Fruit fly (Drosophila melanogaster) whole organism, pupa: ENCODE results near the gene CG13728.
A peak's percentile ranks its signal among the peaks of the same experiment; 100 is the strongest.

Experiments used
- CG12605 ChIP-seq: fragments of 200-800 bp; sonication (Bioruptor generic); IDR thresholded peaks from 2 replicates; pipeline ENCODE4 v1.3.6; 2022; ENCODE audit warnings: missing biosample characterization, missing genetic modification characterization
- CG15710 ChIP-seq: fragments of 200-800 bp; sonication (Bioruptor generic); optimal IDR thresholded peaks from 2 replicates; lab custom pipeline; 2018; ENCODE audit warnings: missing biosample characterization, mild to moderate bottlenecking, missing genetic modification characterization, moderate library complexity
- CG32121 ChIP-seq: fragments of 200-800 bp; sonication (Bioruptor generic); IDR thresholded peaks from 2 replicates; pipeline ENCODE4 v1.3.6; 2022; ENCODE audit warnings: missing biosample characterization, missing genetic modification characterization
- CG4496 ChIP-seq: fragments of 200-800 bp; sonication (Bioruptor generic); IDR thresholded peaks from 3 replicates; pipeline ENCODE4 v1.3.6; 2022; ENCODE audit warnings: missing biosample characterization, missing genetic modification characterization
- CG8159 ChIP-seq: fragments of 200-800 bp; sonication (Bioruptor generic); optimal IDR thresholded peaks from 3 replicates; lab custom pipeline; 2018; ENCODE audit warnings: missing biosample characterization, mild to moderate bottlenecking, missing genetic modification characterization, moderate library complexity
- EcR ChIP-seq: fragments of 200-800 bp; sonication (Bioruptor generic); optimal IDR thresholded peaks from 3 replicates; lab custom pipeline; 2019; ENCODE audit warnings: missing biosample characterization, missing genetic modification characterization, mild to moderate bottlenecking, moderate library complexity, missing genetic modification reagents
- Pif1B ChIP-seq: fragments of 200-800 bp; sonication (Bioruptor generic); optimal IDR thresholded peaks from 3 replicates; lab custom pipeline; 2016; ENCODE audit warnings: missing biosample characterization, missing genetic modification characterization
- fd96Ca ChIP-seq: fragments of 200-800 bp; sonication (Bioruptor generic); IDR thresholded peaks from 3 replicates; pipeline ENCODE4 v1.3.6; 2022; ENCODE audit warnings: missing biosample characterization, missing genetic modification characterization

- TF ChIP-seq CG15710 (tag; lab: Kevin White, UChicago): peak; percentile 58
- peak; percentile 8 for TF ChIP-seq EcR (GFP tag; lab: Kevin White, UChicago)
- TF ChIP-seq CG4496 (GFP tag; lab: Robert Waterston, UW): 0 out of 3 replicates have a peak, but pooled peaks have one; percentile 45
- peak; percentile 43; the same call in 1 of the 2 replicates for TF ChIP-seq CG32121 (GFP tag; lab: Robert Waterston, UW)
- 0 out of 3 replicates have a peak, but pooled peaks have one; percentile 8 for TF ChIP-seq fd96Ca (GFP tag; lab: Robert Waterston, UW)
- peak; percentile 21 for TF ChIP-seq Pif1B (GFP tag; lab: Kevin White, UChicago)
- TF ChIP-seq CG12605: 0 out of 2 replicates have a peak, but pooled peaks have one; percentile 9
- TF ChIP-seq CG8159: peak; percentile 64
These were observed 42.7 kb upstream of the CG13728 start, which contains the start of the genes Sec3 and COX7B for dm6 chr3L:17425132-17425713.
